Worm (Caenorhabditis elegans) whole organism, L4 larva: ENCODE data around the gene lact-5.
A peak's percentile ranks its signal among the peaks of the same experiment; 100 is the strongest.

Experiments
- F44E2.7 ChIP-seq: fragments of 200-800 bp; sonication (Bioruptor generic); IDR thresholded peaks from 2 replicates; pipeline ENCODE4 v2.1.2; 2022; ENCODE audit warnings: missing genetic modification characterization, missing compliant biosample characterization
- T20F7.1 ChIP-seq: fragments of 200-800 bp; sonication (Bioruptor generic); optimal IDR thresholded peaks from 2 replicates; lab custom pipeline; 2018; ENCODE audit warnings: mild to moderate bottlenecking, missing genetic modification characterization, missing compliant biosample characterization
- Y105C5A.15 ChIP-seq: fragments of 200-800 bp; sonication (Bioruptor generic); IDR thresholded peaks from 2 replicates; pipeline ENCODE4 v1.3.6; 2022; ENCODE audit warnings: missing genetic modification characterization, missing compliant biosample characterization
- Y48G9A.11 ChIP-seq: fragments of 200-800 bp; sonication (Bioruptor generic); IDR thresholded peaks from 2 replicates; pipeline ENCODE4 v1.3.6; 2022; ENCODE audit warnings: missing genetic modification reagents, missing genetic modification characterization, missing compliant biosample characterization
- Y5F2A.4 ChIP-seq: fragments of 200-800 bp; sonication (Bioruptor generic); optimal IDR thresholded peaks from 2 replicates; lab custom pipeline; 2018; ENCODE audit warnings: mild to moderate bottlenecking, missing genetic modification characterization, missing compliant biosample characterization
- ZK337.2 ChIP-seq: fragments of 200-800 bp; sonication (Bioruptor generic); IDR thresholded peaks from 2 replicates; pipeline ENCODE4 v1.3.6; 2022; ENCODE audit warnings: missing genetic modification reagents, missing genetic modification characterization, missing compliant biosample characterization
- aha-1 ChIP-seq: fragments of 150-350 bp; peaks from one replicate; lab custom pipeline; 2014; ENCODE audit warnings: missing biosample characterization, missing genetic modification characterization
- arid-1 ChIP-seq: fragments of 200-800 bp; sonication (Bioruptor generic); conservative IDR thresholded peaks from 2 replicates; pipeline ENCODE4 v1.3.6; 2022; ENCODE audit warnings: missing genetic modification reagents, missing genetic modification characterization, missing compliant biosample characterization
- ceh-44 ChIP-seq: fragments of 200-800 bp; sonication (Bioruptor generic); IDR thresholded peaks from 2 replicates; pipeline ENCODE4 v1.3.6; 2022; ENCODE audit warnings: missing genetic modification reagents, missing genetic modification characterization, missing compliant biosample characterization
- ceh-62 ChIP-seq: sonication (generic microtip); optimal IDR thresholded peaks from 2 replicates; lab custom pipeline; 2017; ENCODE audit warnings: missing biosample characterization, missing genetic modification characterization
- ces-1 ChIP-seq: fragments of 150-350 bp; sonication (generic microtip); optimal IDR thresholded peaks from 4 replicates; lab custom pipeline; 2014; ENCODE audit warnings: missing biosample characterization, missing genetic modification reagents, missing genetic modification characterization
- ctbp-1 ChIP-seq: fragments of 200-800 bp; sonication (Bioruptor generic); IDR thresholded peaks from 2 replicates; pipeline ENCODE4 v1.3.6; 2022; ENCODE audit warnings: missing genetic modification reagents, missing genetic modification characterization, missing compliant biosample characterization
- daf-16 ChIP-seq, 3 experiments: sonication (generic microtip); optimal IDR thresholded peaks; 2 replicates each; lab custom pipeline; 2016 to 2017; ENCODE audit warnings: missing genetic modification characterization in 3 of 3, missing genetic modification reagents in 3 of 3, mild to moderate bottlenecking in 2 of 3, missing compliant biosample characterization in 2 of 3, missing biosample characterization in 1 of 3, moderate library complexity in 1 of 3
- dmd-6 ChIP-seq: fragments of 200-800 bp; sonication (Bioruptor generic); IDR thresholded peaks from 2 replicates; pipeline ENCODE4 v1.3.6; 2022; ENCODE audit warnings: missing genetic modification reagents, missing genetic modification characterization, missing compliant biosample characterization
- dpl-1 ChIP-seq: fragments of 150-350 bp; optimal IDR thresholded peaks from 2 replicates; lab custom pipeline; 2014; ENCODE audit warnings: missing biosample characterization, missing genetic modification reagents, missing genetic modification characterization
- dve-1 ChIP-seq: sonication (generic microtip); optimal IDR thresholded peaks from 2 replicates; lab custom pipeline; 2017; ENCODE audit warnings: antibody characterized with exemption, mild to moderate bottlenecking, missing genetic modification characterization, missing compliant biosample characterization; ENCODE audit not compliant: insufficient read depth
- egl-27 ChIP-seq: sonication (generic microtip); optimal IDR thresholded peaks from 3 replicates; lab custom pipeline; 2017; ENCODE audit warnings: missing biosample characterization, missing genetic modification reagents, missing genetic modification characterization
- hlh-11 ChIP-seq: fragments of 200-800 bp; sonication (Bioruptor generic); optimal IDR thresholded peaks from 2 replicates; lab custom pipeline; 2018; ENCODE audit warnings: mild to moderate bottlenecking, missing genetic modification characterization, missing compliant biosample characterization
- hlh-30 ChIP-seq: sonication (generic microtip); optimal IDR thresholded peaks from 2 replicates; lab custom pipeline; 2017; ENCODE audit warnings: antibody characterized with exemption, mild to moderate bottlenecking, missing genetic modification characterization, missing compliant biosample characterization; ENCODE audit not compliant: insufficient read depth
- hmg-1.1 ChIP-seq: fragments of 200-800 bp; sonication (Bioruptor generic); IDR thresholded peaks from 2 replicates; pipeline ENCODE4 v1.3.6; 2022; ENCODE audit warnings: missing genetic modification reagents, missing genetic modification characterization, missing compliant biosample characterization
- lin-13 ChIP-seq: fragments of 150-350 bp; optimal IDR thresholded peaks from 2 replicates; lab custom pipeline; 2014; ENCODE audit warnings: missing biosample characterization, missing genetic modification reagents, missing genetic modification characterization
- lsy-2 ChIP-seq, 2 experiments: fragments of 150-350 bp in 1 of 2; sonication (generic microtip) in 1 of 2; optimal IDR thresholded peaks; 2 replicates each; lab custom pipeline; 2014 to 2017; ENCODE audit warnings: missing biosample characterization in 2 of 2, missing genetic modification characterization in 2 of 2
- madf-5 ChIP-seq, 2 experiments: fragments of 200-800 bp; sonication (Bioruptor generic); IDR thresholded peaks; 2 replicates each; pipeline ENCODE4 v1.3.6; 2022; ENCODE audit warnings: missing compliant biosample characterization in 2 of 2, missing genetic modification characterization in 2 of 2
- mdl-1 ChIP-seq, 2 experiments: fragments of 150-350 bp in 1 of 2; sonication (generic microtip) in 1 of 2; optimal IDR thresholded peaks; 2 replicates each; lab custom pipeline; 2014 to 2017; ENCODE audit warnings: missing biosample characterization in 2 of 2, missing genetic modification characterization in 2 of 2
- mdt-29 ChIP-seq: fragments of 200-800 bp; sonication (Bioruptor generic); IDR thresholded peaks from 2 replicates; pipeline ENCODE4 v1.3.6; 2022; ENCODE audit warnings: missing genetic modification reagents, missing genetic modification characterization, missing compliant biosample characterization
- mep-1 ChIP-seq: fragments of 150-350 bp; sonication (generic microtip); optimal IDR thresholded peaks from 3 replicates; lab custom pipeline; 2014; ENCODE audit warnings: missing biosample characterization, missing genetic modification characterization
- nhr-10 ChIP-seq: fragments of 150-350 bp; optimal IDR thresholded peaks from 2 replicates; lab custom pipeline; 2014; ENCODE audit warnings: missing biosample characterization, missing genetic modification characterization
- nhr-11 ChIP-seq: fragments of 150-350 bp; optimal IDR thresholded peaks from 2 replicates; lab custom pipeline; 2014; ENCODE audit warnings: missing biosample characterization, missing genetic modification characterization
- nhr-28 ChIP-seq: fragments of 150-350 bp; optimal IDR thresholded peaks from 2 replicates; lab custom pipeline; 2014; ENCODE audit warnings: missing biosample characterization, missing genetic modification characterization
- nhr-41 ChIP-seq: fragments of 200-800 bp; sonication (Bioruptor generic); IDR thresholded peaks from 2 replicates; pipeline ENCODE4 v1.3.6; 2022; ENCODE audit warnings: missing genetic modification reagents, missing genetic modification characterization, missing compliant biosample characterization
- nhr-42 ChIP-seq: fragments of 200-800 bp; sonication (Bioruptor generic); IDR thresholded peaks from 2 replicates; pipeline ENCODE4 v1.3.6; 2022; ENCODE audit warnings: missing genetic modification characterization, missing compliant biosample characterization
- nhr-77 ChIP-seq: fragments of 150-350 bp; optimal IDR thresholded peaks from 2 replicates; lab custom pipeline; 2014; ENCODE audit warnings: missing biosample characterization, missing genetic modification characterization
- php-3 ChIP-seq: fragments of 200-800 bp; sonication (Bioruptor generic); IDR thresholded peaks from 2 replicates; pipeline ENCODE4 v1.3.6; 2022; ENCODE audit warnings: missing genetic modification reagents, missing genetic modification characterization, missing compliant biosample characterization
- set-16 ChIP-seq: fragments of 200-800 bp; sonication (Bioruptor generic); IDR thresholded peaks from 2 replicates; pipeline ENCODE4 v1.3.6; 2022; ENCODE audit warnings: missing genetic modification reagents, missing genetic modification characterization, missing compliant biosample characterization
- skn-1 ChIP-seq: fragments of 150-350 bp; optimal IDR thresholded peaks from 2 replicates; lab custom pipeline; 2014; ENCODE audit warnings: missing biosample characterization, missing genetic modification characterization
- snpc-4 ChIP-seq: fragments of 150-350 bp; optimal IDR thresholded peaks from 2 replicates; lab custom pipeline; 2014; ENCODE audit warnings: missing biosample characterization, missing genetic modification characterization
- tag-97 ChIP-seq: fragments of 200-800 bp; sonication (Bioruptor generic); IDR thresholded peaks from 2 replicates; pipeline ENCODE4 v1.3.6; 2022; ENCODE audit warnings: missing genetic modification characterization, missing compliant biosample characterization
- unc-39 ChIP-seq: sonication (generic microtip); optimal IDR thresholded peaks from 2 replicates; lab custom pipeline; 2017; ENCODE audit warnings: missing biosample characterization, missing genetic modification characterization
- unc-62 ChIP-seq, 3 experiments: fragments of 150-350 bp in 1 of 3; sonication (generic microtip); optimal IDR thresholded peaks in 2 of 3; peaks in 1 of 3; 1 replicate in 1 of 3; 2 replicates in 2 of 3; lab custom pipeline; 2014 to 2017; ENCODE audit warnings: missing biosample characterization in 3 of 3, missing genetic modification characterization in 3 of 3, missing genetic modification reagents in 3 of 3, missing genotype in 1 of 3
- zip-2 ChIP-seq: fragments of 150-350 bp; optimal IDR thresholded peaks from 2 replicates; lab custom pipeline; 2014; ENCODE audit warnings: missing biosample characterization, missing genetic modification characterization
- ztf-11 ChIP-seq: fragments of 150-350 bp; optimal IDR thresholded peaks from 2 replicates; lab custom pipeline; 2014; ENCODE audit warnings: missing biosample characterization, missing genetic modification characterization

The lact-5 gene

DNA sequence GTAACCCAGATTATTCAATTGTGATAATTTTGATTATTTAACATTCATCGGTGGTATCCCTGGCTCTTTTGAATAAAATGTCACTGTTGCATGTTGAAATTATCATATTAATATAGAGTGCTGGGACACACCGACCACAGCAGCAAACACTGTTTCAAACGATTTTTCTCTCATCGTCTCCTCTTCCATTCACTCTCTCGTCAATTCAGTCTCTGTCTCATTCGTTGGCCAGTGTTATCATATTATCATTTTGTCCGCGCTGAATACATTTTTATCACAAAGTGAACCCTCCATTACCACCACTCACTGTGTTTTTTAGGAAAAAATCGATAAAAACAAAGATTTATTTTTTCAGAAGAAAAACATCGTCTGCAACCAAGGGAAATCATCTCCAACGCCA lies 35.5 kb upstream of the lact-5 start (continued):
- TF ChIP-seq set-16 (GFP tag; lab: Robert Waterston, UW): no peak

DNA sequence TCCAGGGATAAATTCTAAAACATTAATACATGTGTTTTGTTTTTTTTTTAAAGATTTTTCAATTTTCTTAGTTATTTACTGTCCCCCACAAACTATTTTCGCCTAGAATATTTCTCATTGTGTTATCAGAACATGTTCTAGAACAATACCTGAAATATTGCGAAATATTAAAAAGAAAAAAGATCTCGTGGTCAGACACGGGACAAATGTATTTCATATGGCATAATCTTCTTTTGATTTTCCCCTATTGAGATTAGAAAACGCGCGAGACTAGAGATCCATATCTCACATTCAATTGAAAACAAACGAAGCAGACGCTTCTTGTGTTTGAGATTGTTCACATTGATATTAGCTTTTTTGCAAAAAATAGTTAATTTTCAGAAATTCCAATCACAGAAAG lies 34.6 kb upstream of the lact-5 start:
- TF ChIP-seq mdl-1 (tag; optimal IDR thresholded peaks at IDR 0.05; lab: Kevin White, UChicago) (peak in 1 of 2 experiments; percentile 36), Y48G9A.11 (no peak), nhr-10 (tag; lab: Kevin White, UChicago) (no peak), hmg-1.1 (GFP tag; lab: Robert Waterston, UW) (no peak), hlh-30 (tag; lab: Kevin White, UChicago) (peak; percentile 89), nhr-41 (GFP tag; lab: Robert Waterston, UW) (no peak), nhr-77 (tag; lab: Kevin White, UChicago) (no peak), dve-1 (tag; lab: Kevin White, UChicago) (peak; percentile 48), egl-27 (no peak), nhr-28 (peak; percentile 14), lin-13 (GFP tag; lab: Kevin White, UChicago) (peak; percentile 19), aha-1 (tag; lab: Kevin White, UChicago) (peak; percentile 13), lsy-2 (tag; optimal IDR thresholded peaks at IDR 0.05; lab: Kevin White, UChicago) (peak in 1 of 2 experiments; percentile 59), dmd-6 (GFP tag; lab: Robert Waterston, UW) (peak; percentile 24; the same call in 1 of the 2 replicates), daf-16 (GFP tag; optimal IDR thresholded peaks at IDR 0.05; lab: Kevin White, UChicago) (no peak), daf-16 (tag; optimal IDR thresholded peaks at IDR 0.05; lab: Kevin White, UChicago) (peak; percentile 2), T20F7.1 (GFP tag; lab: Kevin White, UChicago) (peak; percentile 32), nhr-11 (tag; lab: Kevin White, UChicago) (peak; percentile 17), mdt-29 (GFP tag; lab: Robert Waterston, UW) (0 out of 2 replicates have a peak, but pooled peaks have one; percentile 58), mep-1 (tag; lab: Kevin White, UChicago) (peak; percentile 11), hlh-11 (tag; lab: Kevin White, UChicago) (peak; percentile 50), arid-1 (GFP tag; lab: Robert Waterston, UW) (no peak)

DNA sequence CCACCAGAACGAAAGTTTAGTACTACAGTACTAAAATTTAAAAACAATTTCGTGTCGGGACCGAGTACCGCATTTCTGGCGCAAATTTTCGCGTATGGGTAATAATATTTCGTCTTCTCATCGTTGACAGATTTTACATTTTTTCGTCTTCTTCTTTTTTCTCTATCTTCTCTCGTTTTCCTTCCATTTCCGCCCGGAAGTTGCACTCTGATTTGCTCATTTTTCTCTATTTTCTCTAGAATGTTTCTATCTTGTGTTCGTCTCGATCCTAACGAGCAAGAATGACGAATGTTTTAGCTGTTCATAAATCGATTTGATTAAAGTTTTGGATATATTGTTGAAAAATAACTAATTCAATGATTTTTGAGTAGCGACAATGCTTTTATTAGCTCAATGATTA lies 34.0 kb upstream of the lact-5 start:
- no peak for TF ChIP-seq zip-2 (tag; lab: Kevin White, UChicago)
- peak; percentile 48 for TF ChIP-seq ces-1 (GFP tag; lab: Kevin White, UChicago)
- peak; percentile 13 for TF ChIP-seq dpl-1
- TF ChIP-seq dmd-6 (GFP tag; lab: Robert Waterston, UW): 0 out of 2 replicates have a peak, but pooled peaks have one; percentile 9
- no peak for TF ChIP-seq php-3 (GFP tag; lab: Robert Waterston, UW)
- TF ChIP-seq aha-1 (tag; lab: Kevin White, UChicago): peak; percentile 90
- TF ChIP-seq tag-97: 0 out of 2 replicates have a peak, but pooled peaks have one; percentile 75

DNA sequence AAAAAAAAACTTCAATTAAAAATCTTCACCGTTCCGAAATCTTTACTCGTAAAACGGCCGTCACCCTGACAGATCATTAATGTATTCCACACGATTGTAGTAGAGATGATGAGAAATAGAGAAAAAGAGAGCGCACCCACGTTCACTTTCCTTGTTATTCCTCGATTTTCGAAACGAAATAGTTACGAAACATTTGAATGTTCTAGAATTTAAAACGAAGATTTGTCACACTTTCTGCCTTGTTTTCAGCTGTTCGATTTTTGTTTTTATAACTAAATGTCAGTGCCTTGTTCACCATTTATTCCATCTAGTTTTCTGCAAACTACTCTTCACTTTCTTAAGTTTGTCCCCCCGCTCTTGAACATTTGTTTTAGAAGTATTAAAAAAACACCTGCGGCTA lies 33.2 kb upstream of the lact-5 start:
- peak in 1 of 2 experiments; percentile 60 for TF ChIP-seq unc-62 (GFP tag; optimal IDR thresholded peaks at IDR 0.05 in 1 of 2; lab: Kevin White, UChicago)
- no peak for TF ChIP-seq unc-62 (tag; optimal IDR thresholded peaks at IDR 0.05; lab: Kevin White, UChicago)
- TF ChIP-seq daf-16 (GFP tag; optimal IDR thresholded peaks at IDR 0.05; lab: Kevin White, UChicago): no peak
- TF ChIP-seq daf-16 (tag; optimal IDR thresholded peaks at IDR 0.05; lab: Kevin White, UChicago): peak; percentile 11
- no peak for TF ChIP-seq ctbp-1 (GFP tag; lab: Robert Waterston, UW)
- TF ChIP-seq nhr-28: peak; percentile 18
- TF ChIP-seq Y105C5A.15: no peak
- TF ChIP-seq ztf-11 (tag; lab: Kevin White, UChicago): no peak
- TF ChIP-seq, all 104 proteins: peak for 3

DNA sequence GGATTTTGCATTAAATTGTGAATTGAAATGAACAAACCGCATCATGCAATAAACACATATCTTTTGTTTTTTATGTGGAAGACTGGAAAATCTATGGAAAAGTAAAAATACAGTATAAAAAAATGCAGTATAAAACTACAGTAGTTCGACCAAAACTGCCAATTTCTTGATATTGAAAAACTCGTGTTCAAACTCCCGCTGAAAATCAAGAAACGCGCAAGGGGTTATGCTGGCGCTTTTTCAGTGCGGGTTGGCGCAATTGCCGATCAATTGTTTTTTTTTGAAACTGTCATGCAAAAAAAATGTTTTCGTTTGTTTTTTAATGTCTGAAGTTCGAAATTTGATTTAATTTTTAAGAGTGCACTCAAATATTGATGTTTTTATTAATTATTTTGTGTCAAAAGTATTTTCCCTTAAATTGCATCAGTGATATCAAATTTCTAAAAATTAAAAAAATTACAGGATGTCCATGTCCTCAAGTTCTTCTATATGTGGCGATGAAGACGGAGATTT lies 30.1 kb upstream of the lact-5 start, which contains the start of gene dnj-9:
Gene dnj-9, plus strand, starts transcription at position 463 of the 513 bp plus-strand sequence.
- TF ChIP-seq hlh-11 (tag; lab: Kevin White, UChicago): peak; percentile 92
- TF ChIP-seq ZK337.2 (GFP tag; lab: Robert Waterston, UW): peak; percentile 56; the same call in 1 of the 2 replicates
- peak; percentile 96 for TF ChIP-seq mep-1 (tag; lab: Kevin White, UChicago)
- TF ChIP-seq Y5F2A.4: no peak
- no peak for TF ChIP-seq madf-5 (GFP tag; IDR thresholded peaks at IDR 0.05; lab: Robert Waterston, UW)
- TF ChIP-seq F44E2.7 (GFP tag; lab: Robert Waterston, UW): no peak
- no peak for TF ChIP-seq egl-27
- no peak for TF ChIP-seq ceh-62 (tag; lab: Kevin White, UChicago)
- peak; percentile 19 for TF ChIP-seq snpc-4 (tag; lab: Kevin White, UChicago)
- TF ChIP-seq lsy-2 (tag; optimal IDR thresholded peaks at IDR 0.05; lab: Kevin White, UChicago): peak; percentile 68 to 96
- peak; percentile 81 for TF ChIP-seq lin-13 (GFP tag; lab: Kevin White, UChicago)
- TF ChIP-seq unc-39 (tag; lab: Kevin White, UChicago): no peak
- 0 out of 2 replicates have a peak, but pooled peaks have one; percentile 20 for TF ChIP-seq ceh-44 (GFP tag; lab: Robert Waterston, UW)
- TF ChIP-seq nhr-42 (GFP tag; lab: Robert Waterston, UW): peak; percentile 82
- peak; percentile 88 for TF ChIP-seq T20F7.1 (GFP tag; lab: Kevin White, UChicago)
- TF ChIP-seq ces-1 (GFP tag; lab: Kevin White, UChicago): peak; percentile 52
- TF ChIP-seq skn-1: no peak
